Worm (Caenorhabditis elegans) whole organism, L2 larva: Measurements from ENCODE around the gene xpb-1.

Experiments used
- C34F6.9 ChIP-seq: fragments of 150-350 bp; optimal IDR thresholded peaks from 2 replicates; lab custom pipeline; 2014; ENCODE audit warnings: missing biosample characterization, missing genetic modification characterization
- F13H6.1 ChIP-seq: sonication (generic microtip); optimal IDR thresholded peaks from 2 replicates; lab custom pipeline; 2016; ENCODE audit warnings: missing genetic modification characterization, missing compliant biosample characterization
- ZK546.5 ChIP-seq: sonication (generic microtip); optimal IDR thresholded peaks from 2 replicates; lab custom pipeline; 2017; ENCODE audit warnings: missing biosample characterization, missing genetic modification characterization
- alr-1 ChIP-seq: fragments of 150-350 bp; optimal IDR thresholded peaks from 2 replicates; lab custom pipeline; 2014; ENCODE audit warnings: missing biosample characterization, missing genetic modification characterization
- ama-1 ChIP-seq: fragments of 150-350 bp; optimal IDR thresholded peaks from 2 replicates; lab custom pipeline; 2018; ENCODE audit warnings: inconsistent platforms
- blmp-1 ChIP-seq: sonication (generic microtip); optimal IDR thresholded peaks from 2 replicates; lab custom pipeline; 2017; ENCODE audit warnings: missing genetic modification characterization, mild to moderate bottlenecking, missing compliant biosample characterization, antibody characterized with exemption, moderate library complexity; ENCODE audit not compliant: insufficient read depth
- ceh-16 ChIP-seq: fragments of 150-350 bp; optimal IDR thresholded peaks from 2 replicates; lab custom pipeline; 2014; ENCODE audit warnings: missing biosample characterization, missing genetic modification characterization
- ceh-82 ChIP-seq: fragments of 150-350 bp; optimal IDR thresholded peaks from 2 replicates; lab custom pipeline; 2014; ENCODE audit warnings: missing biosample characterization, missing genetic modification characterization
- crh-2 ChIP-seq: sonication (generic microtip); optimal IDR thresholded peaks from 2 replicates; lab custom pipeline; 2017; ENCODE audit warnings: missing biosample characterization, missing genetic modification characterization
- dmd-4 ChIP-seq: sonication (generic microtip); optimal IDR thresholded peaks from 2 replicates; lab custom pipeline; 2017; ENCODE audit warnings: missing biosample characterization, missing genetic modification characterization
- egl-27 ChIP-seq: sonication (generic microtip); optimal IDR thresholded peaks from 3 replicates; lab custom pipeline; 2017; ENCODE audit warnings: missing biosample characterization, missing genetic modification reagents, missing genetic modification characterization
- elt-1 ChIP-seq: fragments of 150-350 bp; optimal IDR thresholded peaks from 2 replicates; lab custom pipeline; 2014; ENCODE audit warnings: missing biosample characterization, missing genetic modification characterization
- elt-3 ChIP-seq: sonication (generic microtip); optimal IDR thresholded peaks from 2 replicates; lab custom pipeline; 2017; ENCODE audit warnings: missing biosample characterization, missing genetic modification characterization
- fos-1 ChIP-seq: fragments of 150-350 bp; optimal IDR thresholded peaks from 2 replicates; lab custom pipeline; 2014; ENCODE audit warnings: missing biosample characterization, missing genetic modification characterization
- gmeb-1 ChIP-seq: fragments of 150-350 bp; optimal IDR thresholded peaks from 2 replicates; lab custom pipeline; 2014; ENCODE audit warnings: missing biosample characterization, missing genetic modification characterization
- lin-11 ChIP-seq: fragments of 150-350 bp; sonication (generic microtip); optimal IDR thresholded peaks from 2 replicates; lab custom pipeline; 2014; ENCODE audit warnings: missing biosample characterization, missing genetic modification characterization, inconsistent platforms, mixed read lengths
- lin-13 ChIP-seq: fragments of 150-350 bp; optimal IDR thresholded peaks from 2 replicates; lab custom pipeline; 2014; ENCODE audit warnings: missing biosample characterization, missing genetic modification reagents, missing genetic modification characterization
- lin-39 ChIP-seq: fragments of 150-350 bp; optimal IDR thresholded peaks from 2 replicates; lab custom pipeline; 2014; ENCODE audit warnings: missing biosample characterization, missing genetic modification reagents, missing genetic modification characterization
- lsy-2 ChIP-seq, 2 experiments: fragments of 150-350 bp in 1 of 2; sonication (generic microtip) in 1 of 2; optimal IDR thresholded peaks; 2 replicates each; lab custom pipeline; 2014 to 2017; ENCODE audit warnings: missing biosample characterization in 2 of 2, missing genetic modification characterization in 2 of 2
- mdl-1 ChIP-seq, 2 experiments: fragments of 150-350 bp in 1 of 2; sonication (generic microtip) in 1 of 2; optimal IDR thresholded peaks; 2 replicates each; lab custom pipeline; 2017; ENCODE audit warnings: missing biosample characterization in 2 of 2, missing genetic modification characterization in 2 of 2
- nhr-10 ChIP-seq: sonication (generic microtip); optimal IDR thresholded peaks from 2 replicates; lab custom pipeline; 2017; ENCODE audit warnings: missing biosample characterization, missing genetic modification characterization
- nhr-12 ChIP-seq: fragments of 150-350 bp; optimal IDR thresholded peaks from 2 replicates; lab custom pipeline; 2014; ENCODE audit warnings: missing biosample characterization, missing genetic modification characterization
- nhr-129 ChIP-seq: fragments of 150-350 bp; optimal IDR thresholded peaks from 2 replicates; lab custom pipeline; 2014; ENCODE audit warnings: missing biosample characterization, missing genetic modification characterization
- nhr-21 ChIP-seq: fragments of 150-350 bp; optimal IDR thresholded peaks from 2 replicates; lab custom pipeline; 2014; ENCODE audit warnings: missing biosample characterization, missing genetic modification characterization
- nhr-23 ChIP-seq: fragments of 150-350 bp; optimal IDR thresholded peaks from 2 replicates; lab custom pipeline; 2014; ENCODE audit warnings: missing biosample characterization, missing genetic modification reagents, missing genetic modification characterization
- nhr-25 ChIP-seq: fragments of 150-350 bp; sonication (generic microtip); optimal IDR thresholded peaks from 3 replicates; lab custom pipeline; 2014; ENCODE audit warnings: missing biosample characterization, missing genetic modification characterization
- nhr-6 ChIP-seq: fragments of 150-350 bp; optimal IDR thresholded peaks from 2 replicates; lab custom pipeline; 2014; ENCODE audit warnings: missing biosample characterization, missing genetic modification characterization
- nhr-77 ChIP-seq: fragments of 150-350 bp; optimal IDR thresholded peaks from 2 replicates; lab custom pipeline; 2014; ENCODE audit warnings: missing biosample characterization, missing genetic modification characterization
- peb-1 ChIP-seq: fragments of 150-350 bp; optimal IDR thresholded peaks from 2 replicates; lab custom pipeline; 2014; ENCODE audit warnings: missing biosample characterization, missing genetic modification characterization
- sem-4 ChIP-seq: fragments of 150-350 bp; optimal IDR thresholded peaks from 2 replicates; lab custom pipeline; 2014; ENCODE audit warnings: missing biosample characterization, missing genetic modification reagents, missing genetic modification characterization
- skn-1 ChIP-seq: sonication (generic microtip); optimal IDR thresholded peaks from 2 replicates; lab custom pipeline; 2017; ENCODE audit warnings: missing biosample characterization, missing genetic modification characterization
- sma-3 ChIP-seq: sonication (generic microtip); optimal IDR thresholded peaks from 2 replicates; lab custom pipeline; 2016; ENCODE audit warnings: missing genetic modification reagents, missing genetic modification characterization, missing compliant biosample characterization
- sma-9 ChIP-seq, 2 experiments: fragments of 150-350 bp in 1 of 2; sonication (generic microtip) in 1 of 2; optimal IDR thresholded peaks; 2 replicates each; lab custom pipeline; 2014 to 2016; ENCODE audit warnings: missing genetic modification characterization in 2 of 2, mild to moderate bottlenecking in 1 of 2, missing biosample characterization in 1 of 2, missing compliant biosample characterization in 1 of 2, missing genetic modification reagents in 1 of 2, moderate library complexity in 1 of 2
- snpc-4 ChIP-seq: fragments of 150-350 bp; optimal IDR thresholded peaks from 2 replicates; lab custom pipeline; 2014; ENCODE audit warnings: missing biosample characterization, missing genetic modification characterization
- unc-39 ChIP-seq: fragments of 150-350 bp; optimal IDR thresholded peaks from 2 replicates; lab custom pipeline; 2014; ENCODE audit warnings: missing biosample characterization, missing genetic modification characterization
- unc-55 ChIP-seq: fragments of 150-350 bp; sonication (generic microtip); optimal IDR thresholded peaks from 3 replicates; lab custom pipeline; 2014; ENCODE audit warnings: missing biosample characterization, missing genetic modification reagents, missing genetic modification characterization
- unc-62 ChIP-seq: fragments of 150-350 bp; optimal IDR thresholded peaks from 2 replicates; lab custom pipeline; 2014; ENCODE audit warnings: missing biosample characterization, missing genetic modification reagents, missing genetic modification characterization
- zag-1 ChIP-seq: fragments of 150-350 bp; optimal IDR thresholded peaks from 2 replicates; lab custom pipeline; 2014; ENCODE audit warnings: missing biosample characterization, missing genetic modification characterization
- ztf-11 ChIP-seq: sonication (generic microtip); optimal IDR thresholded peaks from 2 replicates; lab custom pipeline; 2017; ENCODE audit warnings: missing biosample characterization, missing genetic modification characterization
- ztf-4 ChIP-seq: fragments of 150-350 bp; optimal IDR thresholded peaks from 2 replicates; lab custom pipeline; 2014; ENCODE audit warnings: missing biosample characterization, missing genetic modification characterization

xpb-1 gene

DNA sequence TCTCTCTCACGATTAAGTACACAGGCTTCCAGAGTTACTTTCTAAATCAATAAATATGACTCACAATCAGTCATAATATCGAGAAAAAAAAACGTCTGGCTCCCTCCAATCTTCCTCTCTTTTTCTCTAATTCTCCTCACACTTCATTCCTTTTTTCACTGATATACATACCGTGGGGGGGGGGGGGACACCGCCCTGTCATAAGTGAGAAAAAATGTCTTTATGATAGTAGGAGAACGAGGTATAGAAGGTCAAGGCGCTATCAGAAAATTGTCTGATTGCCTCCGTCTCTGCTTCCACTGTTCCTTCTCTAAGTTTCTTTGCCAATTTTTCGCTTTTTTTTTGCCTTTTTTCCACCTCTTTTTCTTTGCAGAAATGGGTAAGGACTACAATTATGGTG is 30.0 kb upstream of the xpb-1 start, which contains the start of gene Y66D12A.24:
Y66D12A.24 (plus strand) TSS at position 370 of the 400 bp plus-strand sequence.
- TF ChIP-seq nhr-23 (no peak), lin-13 (GFP tag; lab: Kevin White, UChicago) (no peak), sem-4 (tag; lab: Kevin White, UChicago) (no peak), nhr-6 (no peak), ceh-82 (no peak), ztf-11 (no peak), F13H6.1 (tag; lab: Kevin White, UChicago) (peak; percentile 20), crh-2 (tag; lab: Kevin White, UChicago) (peak; percentile 4), alr-1 (tag; lab: Kevin White, UChicago) (no peak), fos-1 (tag; lab: Kevin White, UChicago) (peak; percentile 79), blmp-1 (tag; lab: Kevin White, UChicago) (peak; percentile 13), peb-1 (no peak), nhr-25 (tag; lab: Kevin White, UChicago) (no peak), gmeb-1 (tag; lab: Kevin White, UChicago) (no peak), lin-11 (tag; lab: Kevin White, UChicago) (no peak), sma-3 (peak; percentile 28), elt-3 (no peak), nhr-12 (no peak), ZK546.5 (tag; lab: Kevin White, UChicago) (no peak), dmd-4 (tag; lab: Kevin White, UChicago) (no peak), ama-1 (lab: Kevin White, UChicago) (no peak), skn-1 (tag; lab: Kevin White, UChicago) (no peak), mdl-1 (tag; optimal IDR thresholded peaks at IDR 0.05; lab: Kevin White, UChicago) (no peak), lin-39 (no peak), nhr-10 (tag; lab: Kevin White, UChicago) (no peak), ztf-4 (tag; lab: Kevin White, UChicago) (no peak), nhr-21 (tag; lab: Kevin White, UChicago) (no peak), ceh-16 (tag; lab: Kevin White, UChicago) (no peak), nhr-129 (tag; lab: Kevin White, UChicago) (no peak)

DNA sequence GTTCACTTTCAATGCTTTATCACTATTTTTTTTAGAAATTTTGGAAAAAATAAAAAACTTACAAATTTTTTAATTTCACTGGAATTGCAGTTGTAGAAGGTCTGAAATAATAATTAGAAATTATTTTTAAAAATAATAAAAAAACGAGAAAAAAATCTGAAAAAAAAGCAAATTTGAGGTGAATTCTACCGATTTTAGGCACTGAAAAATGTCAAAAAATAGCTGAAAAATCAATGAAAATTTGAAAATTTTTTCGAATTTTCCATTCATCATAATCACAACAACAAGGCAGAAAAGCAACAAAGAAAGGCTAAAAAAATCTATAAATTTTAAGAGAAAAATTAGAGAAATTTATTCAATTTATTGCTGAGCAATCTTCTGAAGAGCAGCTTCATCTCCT is 25.8 kb upstream of the xpb-1 start, which contains the start of gene nars-2:
nars-2 (minus strand) TSS at position 101 of the 400 bp plus-strand sequence.
- no peak for TF ChIP-seq blmp-1 (tag; lab: Kevin White, UChicago)
- no peak for TF ChIP-seq crh-2 (tag; lab: Kevin White, UChicago)
- TF ChIP-seq unc-39 (tag; lab: Kevin White, UChicago) = no peak
- no peak for TF ChIP-seq gmeb-1 (tag; lab: Kevin White, UChicago)
- TF ChIP-seq skn-1 (tag; lab: Kevin White, UChicago) = no peak

DNA sequence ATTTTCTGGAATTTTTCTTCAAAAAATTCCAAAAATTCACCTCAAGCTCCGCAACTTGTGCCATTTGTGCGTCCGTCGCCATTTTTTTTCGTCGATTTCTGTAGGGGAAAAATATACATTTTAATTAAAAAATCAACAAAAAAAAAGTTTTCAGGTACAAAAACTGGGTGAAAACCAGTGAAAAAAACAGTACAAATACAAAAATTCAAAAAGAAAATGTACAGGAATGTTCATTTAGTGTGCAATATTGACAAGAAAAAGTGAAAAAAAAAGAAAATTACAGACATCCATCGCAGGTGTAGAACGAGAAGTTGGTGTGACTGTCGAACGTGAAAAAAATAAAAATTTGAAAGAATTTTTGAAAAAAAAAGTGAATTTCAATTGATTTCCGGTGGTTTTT is 23.7 kb upstream of the xpb-1 start, which contains the start of gene tin-10:
tin-10 (minus strand) TSS at position 101 of the 400 bp plus-strand sequence.
- no peak for TF ChIP-seq sma-3
- no peak for TF ChIP-seq peb-1
- no peak for TF ChIP-seq crh-2 (tag; lab: Kevin White, UChicago)
- TF ChIP-seq alr-1 (tag; lab: Kevin White, UChicago) = no peak
- no peak for TF ChIP-seq elt-3
- no peak for TF ChIP-seq elt-1 (tag; lab: Kevin White, UChicago)
- TF ChIP-seq nhr-25 (tag; lab: Kevin White, UChicago) = no peak
- TF ChIP-seq ceh-82 = no peak
- no peak for TF ChIP-seq skn-1 (tag; lab: Kevin White, UChicago)
- no peak for TF ChIP-seq dmd-4 (tag; lab: Kevin White, UChicago)
- no peak for TF ChIP-seq lsy-2 (tag; optimal IDR thresholded peaks at IDR 0.05; lab: Kevin White, UChicago)
- no peak for TF ChIP-seq nhr-10 (tag; lab: Kevin White, UChicago)
- no peak for TF ChIP-seq unc-39 (tag; lab: Kevin White, UChicago)
- TF ChIP-seq lin-39 = no peak

DNA sequence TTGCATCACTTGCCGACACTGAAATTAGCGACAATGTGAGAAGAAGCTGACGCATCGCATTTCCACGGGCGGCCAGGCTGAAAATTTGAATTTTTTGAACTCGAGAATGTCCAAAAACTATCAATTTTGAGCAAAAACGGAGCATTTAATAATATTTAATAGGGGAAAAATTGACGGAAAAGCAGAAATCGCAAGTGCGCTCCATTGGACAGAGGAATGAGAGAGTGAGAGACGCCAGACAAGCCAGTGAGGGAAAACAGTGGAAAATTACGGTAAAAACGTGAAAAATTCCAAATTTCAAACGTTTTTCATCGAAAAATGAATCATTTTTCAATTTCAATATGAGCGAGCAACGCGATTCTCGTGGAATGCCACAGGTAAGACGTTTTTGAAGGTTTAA is 21.2 kb upstream of the xpb-1 start, which contains the start of the genes Y66D12A.21 and spe-6:
Y66D12A.21 (minus strand) TSS at position 90 of the 400 bp plus-strand sequence.
spe-6 (plus strand) TSS at position 276 of the 400 bp plus-strand sequence.
- TF ChIP-seq nhr-25 (tag; lab: Kevin White, UChicago) (no peak), unc-55 (GFP tag; lab: Kevin White, UChicago) (peak; percentile 52), unc-62 (GFP tag; lab: Kevin White, UChicago) (no peak), lsy-2 (tag; optimal IDR thresholded peaks at IDR 0.05; lab: Kevin White, UChicago) (peak in 1 of 2 experiments; percentile 42), ZK546.5 (tag; lab: Kevin White, UChicago) (no peak), zag-1 (tag; lab: Kevin White, UChicago) (no peak), sma-9 (GFP tag; optimal IDR thresholded peaks at IDR 0.05; lab: Kevin White, UChicago) (no peak), sma-9 (tag; optimal IDR thresholded peaks at IDR 0.05; lab: Kevin White, UChicago) (no peak), egl-27 (no peak), snpc-4 (tag; lab: Kevin White, UChicago) (no peak), nhr-12 (no peak), ceh-16 (tag; lab: Kevin White, UChicago) (no peak), nhr-129 (tag; lab: Kevin White, UChicago) (peak; percentile 8), nhr-77 (no peak), dmd-4 (tag; lab: Kevin White, UChicago) (no peak), ztf-11 (no peak), C34F6.9 (tag; lab: Kevin White, UChicago) (peak; percentile 22), peb-1 (no peak)
